Worm (Caenorhabditis elegans) whole organism, early embryonic: ENCODE data around the gene M02E1.4.

Experiments used
- F13C5.2 ChIP-seq: sonication (generic microtip); optimal IDR thresholded peaks from 2 replicates; lab custom pipeline; 2017; ENCODE audit warnings: mild to moderate bottlenecking, missing genetic modification characterization, inconsistent platforms, missing compliant biosample characterization
- aly-1 ChIP-seq: sonication (generic microtip); optimal IDR thresholded peaks from 2 replicates; lab custom pipeline; 2016; ENCODE audit warnings: missing genetic modification characterization, missing compliant biosample characterization
- ama-1 ChIP-seq: fragments of 150-350 bp; optimal IDR thresholded peaks from 2 replicates; lab custom pipeline; 2014
- ceh-13 ChIP-seq: fragments of 200-800 bp; sonication (Bioruptor generic); optimal IDR thresholded peaks from 2 replicates; lab custom pipeline; 2018; ENCODE audit warnings: mild to moderate bottlenecking, missing genetic modification characterization, missing compliant biosample characterization
- hmbx-1 ChIP-seq: sonication (generic microtip); optimal IDR thresholded peaks from 2 replicates; lab custom pipeline; 2016; ENCODE audit warnings: mild to moderate bottlenecking, missing genetic modification characterization, missing compliant biosample characterization
- hnd-1 ChIP-seq: sonication (generic microtip); optimal IDR thresholded peaks from 2 replicates; lab custom pipeline; 2016; ENCODE audit warnings: missing genetic modification characterization, missing compliant biosample characterization
- scrt-1 ChIP-seq: fragments of 200-800 bp; sonication (Bioruptor generic); IDR thresholded peaks from 2 replicates; pipeline ENCODE4 v1.3.6; 2022; ENCODE audit warnings: missing genetic modification characterization, missing compliant biosample characterization
- tra-4 ChIP-seq: sonication (generic microtip); optimal IDR thresholded peaks from 2 replicates; lab custom pipeline; 2017; ENCODE audit warnings: missing genetic modification characterization, missing compliant biosample characterization

DNA sequence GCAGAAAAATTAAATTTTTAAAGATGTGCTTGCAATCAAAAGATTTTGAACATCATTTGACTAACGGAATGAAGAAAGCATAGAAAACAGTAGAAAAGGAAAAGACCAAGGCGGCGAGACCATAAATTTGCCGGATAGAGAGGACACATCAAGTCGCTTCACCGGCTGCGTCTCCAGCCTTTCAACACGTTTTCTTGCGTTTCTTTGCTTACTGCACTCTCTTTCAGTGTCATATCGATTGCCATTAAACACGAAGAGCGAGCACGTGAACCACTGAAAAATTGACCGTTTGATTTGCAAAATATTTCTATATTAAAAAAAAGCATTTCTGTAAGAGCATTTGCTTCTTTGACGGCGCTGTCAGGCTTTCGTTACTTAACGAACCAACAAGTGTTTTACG is 35.1 kb downstream of the M02E1.4 start:
- TF ChIP-seq ama-1 (lab: Kevin White, UChicago) (no peak), scrt-1 (no peak), tra-4 (tag; lab: Kevin White, UChicago) (no peak), hnd-1 (tag; lab: Kevin White, UChicago) (no peak), hmbx-1 (no peak), F13C5.2 (tag; lab: Kevin White, UChicago) (no peak), ceh-13 (no peak), aly-1 (tag; lab: Kevin White, UChicago) (no peak)
